Worm (Caenorhabditis elegans): ENCODE data around the gene ocam-1.

The ocam-1 gene

ce11 chrV:14133002-14133763 lies 34.3 kb downstream of the ocam-1 start (continued):
- TF ChIP-seq dpl-1 (GFP tag; optimal IDR thresholded peaks at IDR 0.05) (peak in 2 of 3 experiments; percentile 23 to 44), irx-1 (tag; optimal IDR thresholded peaks at IDR 0.05) (no peak), fkh-10 (GFP tag; optimal IDR thresholded peaks at IDR 0.05) (no peak), ces-1 (GFP tag; optimal IDR thresholded peaks at IDR 0.05) (no peak), nhr-77 (tag; optimal IDR thresholded peaks at IDR 0.05) (no peak), lsy-2 (tag; optimal IDR thresholded peaks at IDR 0.05) (peak in 1 of 2 experiments; percentile 9), lir-3 (tag; optimal IDR thresholded peaks at IDR 0.05; ENCODE audit: poor library complexity) (no peak), aly-2 (tag; optimal IDR thresholded peaks at IDR 0.05) (no peak), C04F5.9 (tag; optimal IDR thresholded peaks at IDR 0.05) (no peak), ceh-63 (GFP tag; optimal IDR thresholded peaks at IDR 0.05) (no peak), snu-23 (GFP tag; optimal IDR thresholded peaks at IDR 0.05) (no peak), sptf-1 (tag; optimal IDR thresholded peaks at IDR 0.05) (no peak), egl-13 (tag; optimal IDR thresholded peaks at IDR 0.05) (no peak)

DNA sequence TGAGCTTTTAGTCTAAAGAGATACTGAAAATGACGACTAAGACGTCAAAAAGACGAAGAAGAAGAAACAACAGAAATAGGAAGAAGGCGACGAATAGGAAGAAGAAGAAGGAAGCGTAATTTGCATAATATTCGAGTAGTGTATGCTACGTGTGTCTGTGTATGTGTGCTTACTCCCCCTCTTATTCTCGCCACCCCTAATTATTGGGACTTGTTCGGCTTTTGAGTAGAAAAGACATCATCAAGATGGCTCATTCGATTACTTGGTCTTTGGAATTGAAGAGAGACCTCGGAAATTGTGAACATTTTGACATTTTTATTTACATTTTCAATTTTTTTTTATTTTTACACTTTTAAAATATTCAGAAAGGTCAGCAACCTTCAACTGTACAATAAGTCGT lies 37.3 kb downstream of the ocam-1 start:
- TF ChIP-seq C16A3.4 (tag; optimal IDR thresholded peaks at IDR 0.05) (no peak), sup-37 (GFP tag; optimal IDR thresholded peaks at IDR 0.05) (no peak), blmp-1 (tag; optimal IDR thresholded peaks at IDR 0.05) (no peak), lin-14 (GFP tag; optimal IDR thresholded peaks at IDR 0.05) (peak; percentile 44), fos-1 (tag; optimal IDR thresholded peaks at IDR 0.05) (no peak), nhr-71 (tag; optimal IDR thresholded peaks at IDR 0.05) (no peak), nhr-85 (tag) (no peak), aly-2 (tag; optimal IDR thresholded peaks at IDR 0.05) (no peak)

ce11 chrV:14128858-14129257 lies 38.7 kb downstream of the ocam-1 start:
- TF ChIP-seq grh-1 (GFP tag; IDR thresholded peaks at IDR 0.05) (no peak), lin-14 (GFP tag; optimal IDR thresholded peaks at IDR 0.05) (peak; percentile 9), efl-1 (optimal IDR thresholded peaks at IDR 0.05) (no peak), efl-1 (GFP tag; optimal IDR thresholded peaks at IDR 0.05 in 1 of 2) (peak in 1 of 2 experiments; percentile 88), aly-2 (tag; optimal IDR thresholded peaks at IDR 0.05) (no peak), snu-23 (GFP tag; optimal IDR thresholded peaks at IDR 0.05) (no peak), pax-3 (tag; optimal IDR thresholded peaks at IDR 0.05) (peak; percentile 41), ets-5 (GFP tag; IDR thresholded peaks at IDR 0.05) (no peak), alr-1 (tag; optimal IDR thresholded peaks at IDR 0.05; ENCODE audit: borderline replicate concordance) (no peak), nhr-28 (tag; optimal IDR thresholded peaks at IDR 0.05) (no peak), lin-13 (GFP tag; optimal IDR thresholded peaks at IDR 0.05) (no peak)

- no peak for TF ChIP-seq efl-1 (optimal IDR thresholded peaks at IDR 0.05)
- peak in 1 of 2 experiments; percentile 83 for TF ChIP-seq efl-1 (GFP tag; optimal IDR thresholded peaks at IDR 0.05 in 1 of 2)
- TF ChIP-seq nhr-90 (tag; optimal IDR thresholded peaks at IDR 0.05; ENCODE audit: poor library complexity) = no peak
- TF ChIP-seq dpl-1 (GFP tag; optimal IDR thresholded peaks at IDR 0.05) = no peak
- TF ChIP-seq lin-35 (GFP tag; optimal IDR thresholded peaks at IDR 0.05) = peak in 1 of 2 experiments; percentile 7
- TF ChIP-seq mep-1 (tag; optimal IDR thresholded peaks at IDR 0.05) = no peak
- peak; percentile 37 for TF ChIP-seq lin-14 (GFP tag; optimal IDR thresholded peaks at IDR 0.05)
Measured at ce11 chrV:14127834-14128233, 39.7 kb downstream of the ocam-1 start.

DNA sequence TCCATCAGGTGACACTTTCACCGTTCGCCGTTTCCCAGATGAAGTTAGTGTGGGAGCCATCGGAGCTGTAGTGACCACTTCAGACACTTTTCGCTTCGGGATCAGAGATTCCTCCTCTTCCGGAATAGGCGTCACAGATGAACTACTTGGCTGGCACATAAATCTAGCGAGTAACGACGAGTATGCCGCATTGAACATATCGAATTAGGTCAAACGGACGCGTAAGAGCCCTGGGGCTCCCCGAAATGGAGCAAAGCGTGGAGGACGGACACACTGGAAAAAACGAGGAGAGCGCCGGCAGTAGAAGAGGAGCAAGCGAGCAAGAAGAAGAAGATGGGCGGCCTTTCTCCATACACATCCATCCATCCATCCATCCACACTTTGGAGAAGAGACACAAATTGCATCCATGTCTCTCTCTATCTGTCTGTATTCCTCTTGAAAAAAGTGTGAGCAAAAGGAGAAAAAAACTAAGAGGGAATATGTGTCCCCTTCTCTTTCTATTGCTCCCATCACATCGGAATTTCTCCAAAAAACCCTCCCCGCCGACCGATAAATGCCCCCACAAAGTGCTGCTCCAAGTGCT lies 41.1 kb downstream of the ocam-1 start:
- TF ChIP-seq egl-27 (tag; optimal IDR thresholded peaks at IDR 0.05) = no peak
- TF ChIP-seq nhr-11 (tag; optimal IDR thresholded peaks at IDR 0.05) = no peak
- peak; percentile 57 for TF ChIP-seq lin-14 (GFP tag; optimal IDR thresholded peaks at IDR 0.05)
- TF ChIP-seq ceh-82 (tag; optimal IDR thresholded peaks at IDR 0.05) = peak in 1 of 3 experiments; percentile 27
- no peak for TF ChIP-seq Y116A8C.19 (tag; optimal IDR thresholded peaks at IDR 0.05; ENCODE audit: borderline replicate concordance)
- TF ChIP-seq elt-2 (tag; optimal IDR thresholded peaks at IDR 0.05) = no peak
- TF ChIP-seq fkh-10 (GFP tag; optimal IDR thresholded peaks at IDR 0.05) = peak; percentile 3
